Worm (Caenorhabditis elegans) whole organism, L1 larva: ENCODE data around the gene sftb-2.

Source experiments
- C04F5.9 ChIP-seq: sonication (generic microtip); optimal IDR thresholded peaks from 2 replicates; lab custom pipeline; 2016; ENCODE audit warnings: missing genetic modification characterization, missing compliant biosample characterization
- C16A3.4 ChIP-seq: fragments of 150-350 bp; optimal IDR thresholded peaks from 2 replicates; lab custom pipeline; 2014; ENCODE audit warnings: missing biosample characterization, missing genetic modification characterization
- F16B12.6 ChIP-seq: fragments of 150-350 bp; optimal IDR thresholded peaks from 2 replicates; lab custom pipeline; 2014; ENCODE audit warnings: missing biosample characterization, missing genetic modification characterization
- Y116A8C.19 ChIP-seq: sonication (generic microtip); optimal IDR thresholded peaks from 2 replicates; lab custom pipeline; 2016; ENCODE audit warnings: missing compliant biosample characterization, missing genetic modification characterization, borderline replicate concordance
- alr-1 ChIP-seq: fragments of 200-800 bp; sonication (Bioruptor generic); optimal IDR thresholded peaks from 2 replicates; lab custom pipeline; 2018; ENCODE audit warnings: borderline replicate concordance, mild to moderate bottlenecking, missing genetic modification characterization, missing compliant biosample characterization
- aly-2 ChIP-seq: fragments of 150-350 bp; optimal IDR thresholded peaks from 2 replicates; lab custom pipeline; 2014; ENCODE audit warnings: missing biosample characterization, missing genetic modification characterization
- blmp-1 ChIP-seq: fragments of 150-350 bp; optimal IDR thresholded peaks from 2 replicates; lab custom pipeline; 2014; ENCODE audit warnings: missing biosample characterization, missing genetic modification characterization
- ceh-82 ChIP-seq, 3 experiments: fragments of 150-350 bp in 1 of 3; sonication (generic microtip) in 2 of 3; optimal IDR thresholded peaks; 2 replicates each; lab custom pipeline; 2014 to 2017; ENCODE audit warnings: missing biosample characterization in 3 of 3, missing genetic modification characterization in 3 of 3
- ceh-90 ChIP-seq: sonication (generic microtip); optimal IDR thresholded peaks from 2 replicates; lab custom pipeline; 2016; ENCODE audit warnings: missing genetic modification characterization, missing compliant biosample characterization
- dpl-1 ChIP-seq, 3 experiments: fragments of 150-350 bp in 2 of 3; sonication (generic microtip) in 1 of 3; optimal IDR thresholded peaks; 2 replicates each; lab custom pipeline; 2014 to 2017; ENCODE audit warnings: missing biosample characterization in 3 of 3, missing genetic modification characterization in 3 of 3, missing genetic modification reagents in 3 of 3
- dsc-1 ChIP-seq: sonication (generic microtip); optimal IDR thresholded peaks from 2 replicates; lab custom pipeline; 2016; ENCODE audit warnings: mild to moderate bottlenecking, missing genetic modification characterization, missing compliant biosample characterization
- efl-1 ChIP-seq, 4 experiments: fragments of 150-350 bp; optimal IDR thresholded peaks in 3 of 4; peaks in 1 of 4; 1 replicate in 1 of 4; 2 replicates in 3 of 4; lab custom pipeline; 2014; ENCODE audit warnings: missing biosample characterization in 2 of 4, missing genetic modification characterization in 2 of 4, missing genetic modification reagents in 2 of 4
- egl-13 ChIP-seq: sonication (generic microtip); optimal IDR thresholded peaks from 2 replicates; lab custom pipeline; 2016; ENCODE audit warnings: missing genotype, missing genetic modification reagents, missing genetic modification characterization, missing compliant biosample characterization
- egl-27 ChIP-seq, 2 experiments: fragments of 150-350 bp in 1 of 2; sonication (generic microtip); optimal IDR thresholded peaks; 3 replicates each; lab custom pipeline; 2017 to 2018; ENCODE audit warnings: missing biosample characterization in 2 of 2, missing genetic modification characterization in 2 of 2, missing genetic modification reagents in 2 of 2
- elt-3 ChIP-seq, 6 experiments: fragments of 150-350 bp in 1 of 6; sonication (generic microtip); optimal IDR thresholded peaks; 2 replicates each; lab custom pipeline; 2017 to 2018; ENCODE audit warnings: missing biosample characterization in 6 of 6, missing genetic modification characterization in 6 of 6, inconsistent platforms in 1 of 6
- fkh-8 ChIP-seq: sonication (generic microtip); optimal IDR thresholded peaks from 2 replicates; lab custom pipeline; 2016; ENCODE audit warnings: mild to moderate bottlenecking, missing genetic modification characterization, missing compliant biosample characterization
- fos-1 ChIP-seq: fragments of 150-350 bp; optimal IDR thresholded peaks from 2 replicates; lab custom pipeline; 2014; ENCODE audit warnings: missing biosample characterization, missing genetic modification characterization
- hpl-2 ChIP-seq: fragments of 150-350 bp; optimal IDR thresholded peaks from 2 replicates; lab custom pipeline; 2014; ENCODE audit warnings: missing biosample characterization, missing genetic modification reagents, missing genetic modification characterization
- lin-14 ChIP-seq: fragments of 200-800 bp; sonication (Bioruptor generic); optimal IDR thresholded peaks from 2 replicates; lab custom pipeline; 2018; ENCODE audit warnings: mild to moderate bottlenecking, missing genetic modification characterization, moderate library complexity, missing compliant biosample characterization
- lin-15B ChIP-seq: fragments of 150-350 bp; sonication (generic microtip); optimal IDR thresholded peaks from 3 replicates; lab custom pipeline; 2014; ENCODE audit warnings: missing biosample characterization, missing genetic modification characterization
- lin-35 ChIP-seq, 2 experiments: fragments of 150-350 bp; optimal IDR thresholded peaks; 2 replicates each; lab custom pipeline; 2014; ENCODE audit warnings: missing biosample characterization in 2 of 2, missing genetic modification characterization in 2 of 2, missing genetic modification reagents in 2 of 2
- mdl-1 ChIP-seq, 2 experiments: fragments of 150-350 bp; optimal IDR thresholded peaks; 2 replicates each; lab custom pipeline; 2014 to 2017; ENCODE audit warnings: missing biosample characterization in 2 of 2, missing genetic modification characterization in 2 of 2, inconsistent platforms in 1 of 2
- mef-2 ChIP-seq: fragments of 150-350 bp; optimal IDR thresholded peaks from 2 replicates; lab custom pipeline; 2014; ENCODE audit warnings: missing biosample characterization, missing genetic modification characterization
- mep-1 ChIP-seq: fragments of 150-350 bp; optimal IDR thresholded peaks from 2 replicates; lab custom pipeline; 2014; ENCODE audit warnings: missing biosample characterization, missing genetic modification characterization
- nhr-11 ChIP-seq: fragments of 150-350 bp; optimal IDR thresholded peaks from 2 replicates; lab custom pipeline; 2014; ENCODE audit warnings: missing biosample characterization, missing genetic modification characterization
- nhr-19 ChIP-seq: fragments of 200-800 bp; sonication (Bioruptor generic); conservative IDR thresholded peaks from 2 replicates; pipeline ENCODE4 v1.3.6; 2022; ENCODE audit warnings: missing genetic modification characterization, missing compliant biosample characterization
- nhr-20 ChIP-seq: sonication (generic microtip); optimal IDR thresholded peaks from 2 replicates; lab custom pipeline; 2016; ENCODE audit warnings: mild to moderate bottlenecking, missing genetic modification characterization, missing compliant biosample characterization
- nhr-28 ChIP-seq: fragments of 150-350 bp; optimal IDR thresholded peaks from 2 replicates; lab custom pipeline; 2014; ENCODE audit warnings: missing biosample characterization, missing genetic modification characterization
- nhr-47 ChIP-seq: sonication (generic microtip); optimal IDR thresholded peaks from 2 replicates; lab custom pipeline; 2016; ENCODE audit warnings: mild to moderate bottlenecking, missing genetic modification characterization, moderate library complexity, missing compliant biosample characterization
- nhr-71 ChIP-seq: sonication (generic microtip); optimal IDR thresholded peaks from 2 replicates; lab custom pipeline; 2016; ENCODE audit warnings: mild to moderate bottlenecking, missing genetic modification characterization, moderate library complexity, missing compliant biosample characterization
- nhr-76 ChIP-seq: sonication (generic microtip); optimal IDR thresholded peaks from 2 replicates; lab custom pipeline; 2017; ENCODE audit warnings: missing biosample characterization, missing genetic modification characterization
- nhr-77 ChIP-seq: fragments of 150-350 bp; optimal IDR thresholded peaks from 2 replicates; lab custom pipeline; 2014; ENCODE audit warnings: missing biosample characterization, missing genetic modification characterization
- nhr-84 ChIP-seq: sonication (generic microtip); optimal IDR thresholded peaks from 2 replicates; lab custom pipeline; 2017; ENCODE audit warnings: missing biosample characterization, missing genetic modification characterization
- nhr-85 ChIP-seq: sonication (generic microtip); peaks from one replicate; lab custom pipeline; 2016; ENCODE audit warnings: missing genetic modification characterization, inconsistent platforms, missing compliant biosample characterization
- nhr-90 ChIP-seq: sonication (generic microtip); optimal IDR thresholded peaks from 2 replicates; lab custom pipeline; 2016; ENCODE audit warnings: mild to moderate bottlenecking, missing genetic modification characterization, missing compliant biosample characterization; ENCODE audit not compliant: poor library complexity
- rnt-1 ChIP-seq: sonication (generic microtip); optimal IDR thresholded peaks from 2 replicates; lab custom pipeline; 2016; ENCODE audit warnings: mild to moderate bottlenecking, missing genetic modification characterization, moderate library complexity, missing compliant biosample characterization
- skn-1 ChIP-seq: fragments of 150-350 bp; optimal IDR thresholded peaks from 2 replicates; lab custom pipeline; 2014; ENCODE audit warnings: missing biosample characterization, missing genetic modification characterization
- snu-23 ChIP-seq: sonication (generic microtip); optimal IDR thresholded peaks from 2 replicates; lab custom pipeline; 2016; ENCODE audit warnings: missing genetic modification characterization, missing compliant biosample characterization
- sox-4 ChIP-seq: sonication (generic microtip); optimal IDR thresholded peaks from 2 replicates; lab custom pipeline; 2016; ENCODE audit warnings: missing genetic modification characterization, missing compliant biosample characterization
- swsn-7 ChIP-seq: sonication (generic microtip); optimal IDR thresholded peaks from 2 replicates; lab custom pipeline; 2016; ENCODE audit warnings: missing genetic modification characterization, missing compliant biosample characterization
- tbx-2 ChIP-seq: sonication (generic microtip); optimal IDR thresholded peaks from 2 replicates; lab custom pipeline; 2016; ENCODE audit warnings: missing genetic modification characterization, missing compliant biosample characterization
- unc-130 ChIP-seq: fragments of 150-350 bp; optimal IDR thresholded peaks from 2 replicates; lab custom pipeline; 2017; ENCODE audit warnings: missing biosample characterization, missing genetic modification characterization, inconsistent platforms
- unc-86 ChIP-seq: sonication (generic microtip); optimal IDR thresholded peaks from 2 replicates; lab custom pipeline; 2016; ENCODE audit warnings: missing genetic modification characterization, missing compliant biosample characterization
- vab-15 ChIP-seq: sonication (generic microtip); optimal IDR thresholded peaks from 2 replicates; lab custom pipeline; 2017; ENCODE audit warnings: missing genotype, mild to moderate bottlenecking, missing genetic modification characterization, missing compliant biosample characterization
- zip-4 ChIP-seq: fragments of 200-800 bp; sonication (Bioruptor generic); optimal IDR thresholded peaks from 2 replicates; lab custom pipeline; 2018; ENCODE audit warnings: mild to moderate bottlenecking, missing genetic modification characterization, moderate library complexity, missing compliant biosample characterization

The sftb-2 gene

ce11 chrV:155215-155614 is 27.2 kb downstream of the sftb-2 start:
- TF ChIP-seq alr-1 (tag; lab: Kevin White, UChicago): no peak
- TF ChIP-seq ceh-82 (tag; optimal IDR thresholded peaks at IDR 0.05; lab: Kevin White, UChicago): peak in 1 of 3 experiments; percentile 14
- peak; percentile 26 for TF ChIP-seq nhr-47
- peak; percentile 16 for TF ChIP-seq swsn-7
- peak; percentile 62 for TF ChIP-seq nhr-71
- TF ChIP-seq tbx-2 (tag; lab: Kevin White, UChicago): peak; percentile 31
- TF ChIP-seq C16A3.4 (tag; lab: Kevin White, UChicago): no peak
- TF ChIP-seq nhr-85 (tag; lab: Kevin White, UChicago): peak; percentile 72
- TF ChIP-seq nhr-90 (tag; lab: Kevin White, UChicago): peak; percentile 33
- peak; percentile 20 to 50 for TF ChIP-seq efl-1 (optimal IDR thresholded peaks at IDR 0.05; lab: Kevin White, UChicago)
- peak; percentile 26 to 93 for TF ChIP-seq efl-1 (GFP tag; optimal IDR thresholded peaks at IDR 0.05 in 1 of 2; lab: Kevin White, UChicago)
- TF ChIP-seq vab-15 (tag; lab: Kevin White, UChicago): no peak
- TF ChIP-seq rnt-1 (tag; lab: Kevin White, UChicago): peak; percentile 18
- TF ChIP-seq lin-35 (GFP tag; optimal IDR thresholded peaks at IDR 0.05; lab: Kevin White, UChicago): peak in 1 of 2 experiments; percentile 40
- peak; percentile 69 for TF ChIP-seq nhr-20 (tag; lab: Kevin White, UChicago)
- TF ChIP-seq dsc-1: peak; percentile 58
- TF ChIP-seq nhr-19 (GFP tag; lab: Robert Waterston, UW): peak; percentile 13; the same call in 1 of the 2 replicates
- peak; percentile 33 for TF ChIP-seq snu-23 (GFP tag; lab: Kevin White, UChicago)
- no peak for TF ChIP-seq sox-4 (tag; lab: Kevin White, UChicago)
- no peak for TF ChIP-seq C04F5.9 (tag; lab: Kevin White, UChicago)
- TF ChIP-seq ceh-90 (tag; lab: Kevin White, UChicago): no peak
- TF ChIP-seq mdl-1 (tag; optimal IDR thresholded peaks at IDR 0.05; lab: Kevin White, UChicago): peak in 1 of 2 experiments; percentile 77
- TF ChIP-seq dpl-1 (GFP tag; optimal IDR thresholded peaks at IDR 0.05; lab: Kevin White, UChicago): peak in 2 of 3 experiments; percentile 22 to 35
- no peak for TF ChIP-seq unc-86 (tag; lab: Kevin White, UChicago)
- peak; percentile 73 for TF ChIP-seq lin-14

DNA sequence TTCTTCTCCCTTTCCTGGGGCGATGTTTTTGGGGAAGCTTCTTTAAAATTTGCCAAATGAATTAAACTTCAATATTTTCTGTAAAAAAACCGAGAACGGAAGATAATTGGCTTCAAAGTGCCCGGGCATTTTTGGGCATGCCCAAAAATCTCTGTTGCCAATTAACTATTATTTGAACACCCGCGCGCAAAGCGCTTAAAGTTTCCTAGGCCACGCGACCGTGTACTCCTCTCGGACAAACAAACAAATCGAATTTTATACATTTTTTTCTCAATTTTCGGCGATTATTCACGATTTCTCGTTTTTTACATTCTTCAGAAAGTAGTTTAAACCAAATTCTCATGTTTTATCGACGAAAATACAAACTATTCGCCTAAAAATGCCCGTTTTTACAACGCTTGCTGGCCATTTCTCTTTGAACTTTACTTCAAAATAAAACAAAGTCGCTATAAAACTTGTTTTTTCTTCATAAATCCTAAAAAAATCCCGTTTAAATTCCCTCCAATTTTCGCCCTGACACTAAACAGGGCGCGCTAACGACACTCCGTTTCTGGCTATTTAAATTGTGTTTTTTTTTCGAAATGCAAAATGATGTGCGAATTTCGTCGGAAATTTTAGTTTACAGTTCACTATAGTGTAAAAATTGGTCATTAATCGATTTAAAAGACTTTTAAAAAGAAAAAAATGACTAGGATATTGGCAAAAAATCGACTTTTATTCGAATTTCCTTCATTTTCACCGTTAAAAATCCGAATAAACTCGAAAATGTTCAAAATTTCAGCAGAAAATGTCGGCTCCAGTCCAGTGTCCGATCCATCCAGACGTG is 28.2 kb downstream of the sftb-2 start, which contains the start of gene ttb-1:
TSS of gene ttb-1 (plus strand) at position 776 of the 826 bp plus-strand sequence.
- TF ChIP-seq blmp-1 (tag; lab: Kevin White, UChicago): peak; percentile 37
- peak; percentile 63 for TF ChIP-seq F16B12.6 (tag; lab: Kevin White, UChicago)
- peak in 1 of 2 experiments; percentile 43 for TF ChIP-seq mdl-1 (tag; optimal IDR thresholded peaks at IDR 0.05; lab: Kevin White, UChicago)
- TF ChIP-seq lin-15B (tag; lab: Kevin White, UChicago): peak; percentile 26
- TF ChIP-seq skn-1: peak; percentile 59
- TF ChIP-seq Y116A8C.19 (tag; lab: Kevin White, UChicago): no peak
- peak; percentile 61 for TF ChIP-seq nhr-47
- TF ChIP-seq ceh-82 (tag; optimal IDR thresholded peaks at IDR 0.05; lab: Kevin White, UChicago): peak; percentile 31 to 53 (median 51)
- peak; percentile 74 for TF ChIP-seq nhr-71
- no peak for TF ChIP-seq nhr-11 (tag; lab: Kevin White, UChicago)
- TF ChIP-seq mep-1: peak; percentile 55
- peak; percentile 95 to 98 for TF ChIP-seq lin-35 (GFP tag; optimal IDR thresholded peaks at IDR 0.05; lab: Kevin White, UChicago)
- no peak for TF ChIP-seq mef-2
- peak; percentile 70 for TF ChIP-seq snu-23 (GFP tag; lab: Kevin White, UChicago)
- TF ChIP-seq fos-1 (tag; lab: Kevin White, UChicago): peak; percentile 51
- no peak for TF ChIP-seq egl-27 (tag; optimal IDR thresholded peaks at IDR 0.05; lab: Kevin White, UChicago)
- no peak for TF ChIP-seq zip-4 (GFP tag; lab: Kevin White, UChicago)
- peak; percentile 46 to 95 for TF ChIP-seq efl-1 (optimal IDR thresholded peaks at IDR 0.05; lab: Kevin White, UChicago)
- TF ChIP-seq efl-1 (GFP tag; optimal IDR thresholded peaks at IDR 0.05 in 1 of 2; lab: Kevin White, UChicago): peak; percentile 97 to 99
- TF ChIP-seq nhr-76 (tag; lab: Kevin White, UChicago): no peak
- TF ChIP-seq fkh-8 (tag; lab: Kevin White, UChicago): peak; percentile 28
- TF ChIP-seq nhr-28: no peak
- peak; percentile 27; the same call in 1 of the 2 replicates for TF ChIP-seq nhr-19 (GFP tag; lab: Robert Waterston, UW)
- TF ChIP-seq unc-130: no peak
- no peak for TF ChIP-seq hpl-2
- TF ChIP-seq aly-2 (tag; lab: Kevin White, UChicago): peak; percentile 58
- TF ChIP-seq nhr-20 (tag; lab: Kevin White, UChicago): peak; percentile 57
- TF ChIP-seq dpl-1 (GFP tag; optimal IDR thresholded peaks at IDR 0.05; lab: Kevin White, UChicago): peak; percentile 91 to 97 (median 96)
- TF ChIP-seq nhr-84 (tag; lab: Kevin White, UChicago): no peak
- peak in 2 of 6 experiments; percentile 11 to 19 for TF ChIP-seq elt-3 (tag; optimal IDR thresholded peaks at IDR 0.05; lab: Kevin White, UChicago)
- peak; percentile 8 for TF ChIP-seq egl-13
- TF ChIP-seq rnt-1 (tag; lab: Kevin White, UChicago): peak; percentile 54
- no peak for TF ChIP-seq lin-14
- TF ChIP-seq nhr-77: no peak
- peak; percentile 44 for TF ChIP-seq swsn-7
- no peak for TF ChIP-seq sox-4 (tag; lab: Kevin White, UChicago)
